Worm (Caenorhabditis elegans) whole organism, L4 larva: ENCODE results near the gene ZK822.10.

ENCODE experiments used
- F26F4.8 ChIP-seq: fragments of 200-800 bp; sonication (Bioruptor generic); conservative IDR thresholded peaks from 2 replicates; pipeline ENCODE4 v1.3.6; 2022; ENCODE audit warnings: missing genetic modification characterization, missing compliant biosample characterization
- F37D6.2 ChIP-seq: sonication (generic microtip); optimal IDR thresholded peaks from 2 replicates; lab custom pipeline; 2016; ENCODE audit warnings: mild to moderate bottlenecking, missing genetic modification characterization, missing compliant biosample characterization
- R02D3.7 ChIP-seq: fragments of 150-350 bp; sonication (generic microtip); optimal IDR thresholded peaks from 3 replicates; lab custom pipeline; 2014; ENCODE audit warnings: missing biosample characterization, missing genetic modification characterization
- Y48G9A.11 ChIP-seq: fragments of 200-800 bp; sonication (Bioruptor generic); IDR thresholded peaks from 2 replicates; pipeline ENCODE4 v1.3.6; 2022; ENCODE audit warnings: missing genetic modification reagents, missing genetic modification characterization, missing compliant biosample characterization
- ZK337.2 ChIP-seq: fragments of 200-800 bp; sonication (Bioruptor generic); IDR thresholded peaks from 2 replicates; pipeline ENCODE4 v1.3.6; 2022; ENCODE audit warnings: missing genetic modification reagents, missing genetic modification characterization, missing compliant biosample characterization
- aha-1 ChIP-seq: fragments of 150-350 bp; peaks from one replicate; lab custom pipeline; 2014; ENCODE audit warnings: missing biosample characterization, missing genetic modification characterization
- ama-1 ChIP-seq: fragments of 150-350 bp; optimal IDR thresholded peaks from 2 replicates; lab custom pipeline; 2014; ENCODE audit warnings: inconsistent platforms, mixed read lengths
- attf-4 ChIP-seq: sonication (generic microtip); optimal IDR thresholded peaks from 3 replicates; lab custom pipeline; 2017; ENCODE audit warnings: missing biosample characterization, missing genetic modification characterization
- ceh-28 ChIP-seq: fragments of 150-350 bp; optimal IDR thresholded peaks from 2 replicates; lab custom pipeline; 2014; ENCODE audit warnings: missing biosample characterization, missing genetic modification reagents, missing genetic modification characterization
- daf-19 ChIP-seq: fragments of 200-800 bp; sonication (Bioruptor generic); conservative IDR thresholded peaks from 2 replicates; pipeline ENCODE4 v1.3.6; 2022; ENCODE audit warnings: missing genetic modification characterization, missing compliant biosample characterization
- dmd-6 ChIP-seq: fragments of 200-800 bp; sonication (Bioruptor generic); IDR thresholded peaks from 2 replicates; pipeline ENCODE4 v1.3.6; 2022; ENCODE audit warnings: missing genetic modification reagents, missing genetic modification characterization, missing compliant biosample characterization
- dve-1 ChIP-seq: sonication (generic microtip); optimal IDR thresholded peaks from 2 replicates; lab custom pipeline; 2017; ENCODE audit warnings: antibody characterized with exemption, mild to moderate bottlenecking, missing genetic modification characterization, missing compliant biosample characterization; ENCODE audit not compliant: insufficient read depth
- egl-43 ChIP-seq: fragments of 200-800 bp; sonication (Bioruptor generic); IDR thresholded peaks from 2 replicates; pipeline ENCODE4 v1.3.6; 2022; ENCODE audit warnings: missing genetic modification reagents, missing genetic modification characterization, missing compliant biosample characterization
- hlh-11 ChIP-seq: fragments of 200-800 bp; sonication (Bioruptor generic); optimal IDR thresholded peaks from 2 replicates; lab custom pipeline; 2018; ENCODE audit warnings: mild to moderate bottlenecking, missing genetic modification characterization, missing compliant biosample characterization
- hmg-1.1 ChIP-seq: fragments of 200-800 bp; sonication (Bioruptor generic); IDR thresholded peaks from 2 replicates; pipeline ENCODE4 v1.3.6; 2022; ENCODE audit warnings: missing genetic modification reagents, missing genetic modification characterization, missing compliant biosample characterization
- lin-15B ChIP-seq: fragments of 150-350 bp; sonication (generic microtip); optimal IDR thresholded peaks from 3 replicates; lab custom pipeline; 2014; ENCODE audit warnings: missing biosample characterization, missing genetic modification characterization
- lin-38 ChIP-seq: fragments of 200-800 bp; sonication (Bioruptor generic); IDR thresholded peaks from 2 replicates; pipeline ENCODE4 v1.3.6; 2022; ENCODE audit warnings: missing genetic modification reagents, missing genetic modification characterization, missing compliant biosample characterization
- lin-39 ChIP-seq: fragments of 150-350 bp; optimal IDR thresholded peaks from 2 replicates; lab custom pipeline; 2014; ENCODE audit warnings: missing biosample characterization, missing genetic modification reagents, missing genetic modification characterization
- mdl-1 ChIP-seq, 2 experiments: fragments of 150-350 bp in 1 of 2; sonication (generic microtip) in 1 of 2; optimal IDR thresholded peaks; 2 replicates each; lab custom pipeline; 2014 to 2017; ENCODE audit warnings: missing biosample characterization in 2 of 2, missing genetic modification characterization in 2 of 2
- mep-1 ChIP-seq: fragments of 150-350 bp; sonication (generic microtip); optimal IDR thresholded peaks from 3 replicates; lab custom pipeline; 2014; ENCODE audit warnings: missing biosample characterization, missing genetic modification characterization
- mes-2 ChIP-seq: sonication (generic microtip); optimal IDR thresholded peaks from 2 replicates; lab custom pipeline; 2016; ENCODE audit warnings: missing genotype, mild to moderate bottlenecking, missing genetic modification characterization, missing compliant biosample characterization; ENCODE audit not compliant: poor library complexity, severe bottlenecking
- nhr-11 ChIP-seq: fragments of 150-350 bp; optimal IDR thresholded peaks from 2 replicates; lab custom pipeline; 2014; ENCODE audit warnings: missing biosample characterization, missing genetic modification characterization
- nhr-237 ChIP-seq: sonication (generic microtip); optimal IDR thresholded peaks from 2 replicates; lab custom pipeline; 2017; ENCODE audit warnings: missing biosample characterization, missing genetic modification characterization
- nhr-25 ChIP-seq: sonication (generic microtip); optimal IDR thresholded peaks from 2 replicates; lab custom pipeline; 2017; ENCODE audit warnings: missing genetic modification characterization, mild to moderate bottlenecking, missing compliant biosample characterization, antibody characterized with exemption, moderate library complexity, borderline replicate concordance; ENCODE audit not compliant: insufficient read depth
- nhr-28 ChIP-seq: fragments of 150-350 bp; optimal IDR thresholded peaks from 2 replicates; lab custom pipeline; 2014; ENCODE audit warnings: missing biosample characterization, missing genetic modification characterization
- php-3 ChIP-seq: fragments of 200-800 bp; sonication (Bioruptor generic); IDR thresholded peaks from 2 replicates; pipeline ENCODE4 v1.3.6; 2022; ENCODE audit warnings: missing genetic modification reagents, missing genetic modification characterization, missing compliant biosample characterization
- pqm-1 ChIP-seq: sonication (generic microtip); optimal IDR thresholded peaks from 2 replicates; lab custom pipeline; 2017; ENCODE audit warnings: missing biosample characterization, missing genetic modification characterization
- rbr-2 ChIP-seq: sonication (generic microtip); optimal IDR thresholded peaks from 2 replicates; lab custom pipeline; 2016; ENCODE audit warnings: missing genotype, missing genetic modification characterization, missing compliant biosample characterization
- snpc-1.2 ChIP-seq: fragments of 200-800 bp; sonication (Bioruptor generic); IDR thresholded peaks from 2 replicates; pipeline ENCODE4 v1.3.6; 2022; ENCODE audit warnings: missing genetic modification reagents, missing genetic modification characterization, missing compliant biosample characterization
- tag-97 ChIP-seq: fragments of 200-800 bp; sonication (Bioruptor generic); IDR thresholded peaks from 2 replicates; pipeline ENCODE4 v1.3.6; 2022; ENCODE audit warnings: missing genetic modification characterization, missing compliant biosample characterization
- unc-39 ChIP-seq: sonication (generic microtip); optimal IDR thresholded peaks from 2 replicates; lab custom pipeline; 2017; ENCODE audit warnings: missing biosample characterization, missing genetic modification characterization
- unc-62 ChIP-seq, 3 experiments: fragments of 150-350 bp in 1 of 3; sonication (generic microtip); optimal IDR thresholded peaks in 2 of 3; peaks in 1 of 3; 1 replicate in 1 of 3; 2 replicates in 2 of 3; lab custom pipeline; 2014 to 2017; ENCODE audit warnings: missing biosample characterization in 3 of 3, missing genetic modification characterization in 3 of 3, missing genetic modification reagents in 3 of 3, missing genotype in 1 of 3
- zfp-3 ChIP-seq: fragments of 200-800 bp; sonication (Bioruptor generic); conservative IDR thresholded peaks from 2 replicates; pipeline ENCODE4 v1.3.6; 2022; ENCODE audit warnings: missing genetic modification reagents, missing genetic modification characterization, missing compliant biosample characterization
- zip-2 ChIP-seq: fragments of 150-350 bp; optimal IDR thresholded peaks from 2 replicates; lab custom pipeline; 2014; ENCODE audit warnings: missing biosample characterization, missing genetic modification characterization

Gene ZK822.10

DNA sequence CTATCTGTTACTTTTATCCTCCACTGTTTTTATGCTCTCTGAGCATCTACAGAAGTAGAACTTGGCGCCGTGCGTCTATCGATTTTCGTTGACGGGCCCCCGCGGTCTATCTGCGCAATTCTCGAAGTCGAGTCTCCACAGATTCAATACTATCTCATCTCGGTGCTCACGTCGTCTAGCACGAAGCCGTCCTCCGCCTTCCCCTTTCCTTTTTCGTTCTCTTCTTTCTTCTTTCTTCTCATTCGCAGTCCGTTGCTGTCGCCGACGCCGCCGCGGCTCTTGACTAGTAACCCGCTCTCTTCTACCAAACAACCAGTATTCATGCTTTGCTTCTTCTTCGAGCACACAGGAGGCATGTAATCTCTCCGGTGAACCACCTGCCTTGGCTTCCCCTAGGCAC, 45.9 kb upstream of the ZK822.10 start (continued):
- peak; percentile 5 for TF ChIP-seq F37D6.2 (tag; lab: Kevin White, UChicago)
- peak; percentile 67 for TF ChIP-seq rbr-2 (tag; lab: Kevin White, UChicago)

ce11 chrIV:11871898-11872297, 45.0 kb upstream of the ZK822.10 start:
- TF ChIP-seq nhr-237 (tag; lab: Kevin White, UChicago) (no peak), unc-62 (GFP tag; optimal IDR thresholded peaks at IDR 0.05 in 1 of 2; lab: Kevin White, UChicago) (peak in 1 of 2 experiments; percentile 39), unc-62 (tag; optimal IDR thresholded peaks at IDR 0.05; lab: Kevin White, UChicago) (no peak), daf-19 (no peak)

- TF ChIP-seq php-3 (GFP tag; lab: Robert Waterston, UW) (no peak), zfp-3 (no peak), lin-38 (GFP tag; lab: Robert Waterston, UW) (no peak), zip-2 (tag; lab: Kevin White, UChicago) (no peak)
These were observed 39.3 kb upstream of the ZK822.10 start, which contains the start of gene pph-2 for ce11 chrIV:11877674-11878073. pph-2 (minus strand) TSS chrIV:11877774.

DNA sequence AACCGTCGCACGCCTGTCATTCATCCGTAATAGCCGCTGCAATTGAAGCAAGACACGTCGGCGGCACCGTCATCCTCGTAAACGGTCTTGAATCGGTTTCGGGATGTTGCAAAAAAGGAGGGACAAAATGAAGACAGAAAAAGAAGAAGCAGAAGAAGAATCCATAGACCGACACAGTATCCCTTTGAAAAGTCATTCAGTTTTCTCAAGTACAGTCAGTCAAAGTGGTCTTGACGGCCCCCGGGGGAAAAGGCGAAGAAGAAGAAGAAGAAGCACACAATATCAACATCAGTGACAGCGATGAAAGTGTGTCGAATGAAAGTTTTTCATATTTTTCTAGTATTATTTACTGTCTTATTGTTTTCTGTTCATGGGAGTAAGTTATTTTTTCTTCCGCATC, 38.7 kb upstream of the ZK822.10 start, which contains the start of gene cutl-27:
Gene cutl-27, plus strand, starts transcription at position 301 of the 400 bp plus-strand sequence.
- TF ChIP-seq unc-62 (GFP tag; optimal IDR thresholded peaks at IDR 0.05 in 1 of 2; lab: Kevin White, UChicago) (peak in 1 of 2 experiments; percentile 88), unc-62 (tag; optimal IDR thresholded peaks at IDR 0.05; lab: Kevin White, UChicago) (no peak), mes-2 (tag; lab: Kevin White, UChicago) (no peak)

ce11 chrIV:11882534-11882933, 34.4 kb upstream of the ZK822.10 start:
- TF ChIP-seq unc-39 (tag; lab: Kevin White, UChicago) (no peak), F37D6.2 (tag; lab: Kevin White, UChicago) (no peak), lin-39 (tag; lab: Kevin White, UChicago) (no peak), ceh-28 (tag; lab: Kevin White, UChicago) (no peak), dve-1 (no peak), tag-97 (GFP tag; lab: Robert Waterston, UW) (no peak), snpc-1.2 (GFP tag; lab: Robert Waterston, UW) (no peak), hlh-11 (tag; lab: Kevin White, UChicago) (no peak), hmg-1.1 (GFP tag; lab: Robert Waterston, UW) (no peak), mdl-1 (tag; optimal IDR thresholded peaks at IDR 0.05; lab: Kevin White, UChicago) (no peak), ZK337.2 (no peak), attf-4 (tag; lab: Kevin White, UChicago) (no peak), ama-1 (no peak), lin-15B (tag; lab: Kevin White, UChicago) (no peak), nhr-11 (no peak), Y48G9A.11 (no peak)

- TF ChIP-seq pqm-1 (tag; lab: Kevin White, UChicago) (no peak), mdl-1 (tag; optimal IDR thresholded peaks at IDR 0.05; lab: Kevin White, UChicago) (peak in 1 of 2 experiments; percentile 10), R02D3.7 (no peak), egl-43 (GFP tag; lab: Robert Waterston, UW) (no peak), nhr-28 (tag; lab: Kevin White, UChicago) (peak; percentile 63), zfp-3 (no peak), mep-1 (tag; lab: Kevin White, UChicago) (no peak), dmd-6 (GFP tag; lab: Robert Waterston, UW) (no peak), nhr-25 (tag; lab: Kevin White, UChicago) (peak; percentile 43), php-3 (GFP tag; lab: Robert Waterston, UW) (no peak), F26F4.8 (no peak), aha-1 (tag; lab: Kevin White, UChicago) (no peak)
These were observed 33.5 kb upstream of the ZK822.10 start for ce11 chrIV:11883478-11883877.
